Fruit fly (Drosophila melanogaster) whole organism, embryonic: ENCODE results near the gene nSMase.

Experiments
- BEAF-32 ChIP-seq: fragments of 200-800 bp; sonication (Bioruptor generic); optimal IDR thresholded peaks from 3 replicates; lab custom pipeline; 2017; ENCODE audit warnings: missing biosample characterization, missing genetic modification characterization, mild to moderate bottlenecking, moderate library complexity, missing genetic modification reagents
- CG12104 ChIP-seq: fragments of 200-800 bp; sonication (Bioruptor generic); optimal IDR thresholded peaks from 3 replicates; lab custom pipeline; 2016; ENCODE audit warnings: missing biosample characterization, missing genetic modification characterization
- CG12744 ChIP-seq: fragments of 200-800 bp; sonication (Bioruptor generic); optimal IDR thresholded peaks from 2 replicates; lab custom pipeline; 2016; ENCODE audit warnings: missing biosample characterization, missing genetic modification characterization
- CG13287 ChIP-seq: fragments of 200-800 bp; sonication (Bioruptor generic); IDR thresholded peaks from 2 replicates; pipeline ENCODE4 v1.3.6; 2022; ENCODE audit warnings: missing biosample characterization, missing genetic modification characterization; ENCODE audit not compliant: partially characterized antibody
- CG13296 ChIP-seq: fragments of 200-800 bp; sonication (Bioruptor generic); optimal IDR thresholded peaks from 3 replicates; lab custom pipeline; 2018; ENCODE audit warnings: missing biosample characterization, mild to moderate bottlenecking, missing genetic modification characterization
- CG14965 ChIP-seq: fragments of 200-800 bp; sonication (Bioruptor generic); optimal IDR thresholded peaks from 2 replicates; lab custom pipeline; 2016; ENCODE audit warnings: missing biosample characterization, missing genetic modification characterization, borderline replicate concordance
- CG16813 ChIP-seq: fragments of 200-800 bp; sonication (Bioruptor generic); IDR thresholded peaks from 3 replicates; pipeline ENCODE4 v1.3.6; 2022; ENCODE audit warnings: missing biosample characterization, missing genetic modification characterization; ENCODE audit not compliant: partially characterized antibody
- CG17359 ChIP-seq: fragments of 200-800 bp; sonication (Bioruptor generic); optimal IDR thresholded peaks from 3 replicates; lab custom pipeline; 2018; ENCODE audit warnings: missing biosample characterization, mild to moderate bottlenecking, missing genetic modification characterization, moderate library complexity
- CG18262 ChIP-seq: fragments of 200-800 bp; optimal IDR thresholded peaks from 3 replicates; lab custom pipeline; 2019; ENCODE audit warnings: missing biosample characterization, mild to moderate bottlenecking, missing genetic modification characterization, moderate library complexity
- CG2116 ChIP-seq: fragments of 200-800 bp; sonication (Bioruptor generic); optimal IDR thresholded peaks from 3 replicates; lab custom pipeline; 2018; ENCODE audit warnings: missing biosample characterization, mild to moderate bottlenecking, missing genetic modification characterization
- CG2129 ChIP-seq: fragments of 200-800 bp; sonication (Bioruptor generic); IDR thresholded peaks from 2 replicates; pipeline ENCODE4 v1.3.6; 2022; ENCODE audit warnings: missing biosample characterization, missing genetic modification characterization; ENCODE audit not compliant: partially characterized antibody
- CG33213 ChIP-seq: fragments of 200-800 bp; sonication (Bioruptor generic); optimal IDR thresholded peaks from 3 replicates; lab custom pipeline; 2016; ENCODE audit warnings: missing biosample characterization, missing genetic modification characterization
- CG34422 ChIP-seq: fragments of 200-800 bp; sonication (Bioruptor generic); IDR thresholded peaks from 3 replicates; pipeline ENCODE4 v1.3.6; 2022; ENCODE audit warnings: missing biosample characterization, missing genetic modification characterization
- CG3726 ChIP-seq: fragments of 200-800 bp; sonication (Bioruptor generic); IDR thresholded peaks from 3 replicates; pipeline ENCODE4, ENCODE4 v1.3.6; 2022; ENCODE audit warnings: missing biosample characterization, missing genetic modification characterization
- CG4617 ChIP-seq: fragments of 200-800 bp; sonication (Bioruptor generic); optimal IDR thresholded peaks from 3 replicates; lab custom pipeline; 2016; ENCODE audit warnings: missing biosample characterization, missing genetic modification characterization, borderline replicate concordance
- CG8290 ChIP-seq, 3 experiments: fragments of 200-800 bp; sonication (Bioruptor generic); optimal IDR thresholded peaks; 2 replicates each; lab custom pipeline; 2016 to 2019; ENCODE audit warnings: missing biosample characterization in 3 of 3, missing genetic modification characterization in 3 of 3, mild to moderate bottlenecking in 2 of 3, moderate library complexity in 1 of 3
- CG8924 ChIP-seq: fragments of 200-800 bp; optimal IDR thresholded peaks from 3 replicates; lab custom pipeline; 2019; ENCODE audit warnings: missing biosample characterization, mild to moderate bottlenecking, missing genetic modification characterization, moderate library complexity
- CG9727 ChIP-seq: fragments of 200-800 bp; sonication (Bioruptor generic); optimal IDR thresholded peaks from 3 replicates; lab custom pipeline; 2017; ENCODE audit warnings: missing biosample characterization, mild to moderate bottlenecking, missing genetic modification characterization
- CG9932 ChIP-seq: fragments of 200-800 bp; sonication (Bioruptor generic); IDR thresholded peaks from 2 replicates; pipeline ENCODE4 v1.3.6; 2022; ENCODE audit warnings: missing biosample characterization, missing genetic modification characterization
- Dp ChIP-seq: fragments of 200-800 bp; sonication (Bioruptor generic); optimal IDR thresholded peaks from 2 replicates; lab custom pipeline; 2018; ENCODE audit warnings: missing biosample characterization, mild to moderate bottlenecking, missing genetic modification characterization, moderate library complexity
- Dref ChIP-seq: fragments of 200-800 bp; sonication (Bioruptor generic); IDR thresholded peaks from 2 replicates; pipeline ENCODE4 v1.3.6; 2022; ENCODE audit warnings: missing biosample characterization, missing genetic modification characterization
- HLH4C ChIP-seq: fragments of 200-800 bp; sonication (Bioruptor generic); IDR thresholded peaks from 3 replicates; pipeline ENCODE4 v1.3.6; 2022; ENCODE audit warnings: missing biosample characterization, missing genetic modification characterization; ENCODE audit not compliant: partially characterized antibody
- NFAT ChIP-seq: fragments of 200-800 bp; sonication (Bioruptor generic); IDR thresholded peaks from 2 replicates; pipeline ENCODE4 v1.3.6; 2022; ENCODE audit warnings: missing biosample characterization, missing genetic modification characterization
- Nf-YA ChIP-seq: fragments of 200-800 bp; sonication (Bioruptor generic); IDR thresholded peaks from 2 replicates; pipeline ENCODE4 v1.3.6; 2022; ENCODE audit warnings: missing biosample characterization, missing genetic modification characterization
- PHDP ChIP-seq: fragments of 200-800 bp; sonication (Bioruptor generic); optimal IDR thresholded peaks from 3 replicates; lab custom pipeline; 2018; ENCODE audit warnings: missing biosample characterization, mild to moderate bottlenecking, missing genetic modification characterization, moderate library complexity
- amos ChIP-seq: fragments of 200-800 bp; sonication (Bioruptor generic); IDR thresholded peaks from 2 replicates; pipeline ENCODE4 v1.3.6; 2022; ENCODE audit warnings: missing biosample characterization, missing genetic modification characterization; ENCODE audit not compliant: partially characterized antibody
- bbx ChIP-seq: fragments of 200-800 bp; sonication (Bioruptor generic); IDR thresholded peaks from 2 replicates; pipeline ENCODE4 v1.3.6; 2022; ENCODE audit warnings: missing biosample characterization, missing genetic modification characterization; ENCODE audit not compliant: partially characterized antibody
- btn ChIP-seq: fragments of 200-800 bp; sonication (Bioruptor generic); optimal IDR thresholded peaks from 2 replicates; lab custom pipeline; 2016; ENCODE audit warnings: missing biosample characterization, missing genetic modification characterization
- chif ChIP-seq, 2 experiments: fragments of 200-800 bp; sonication (Bioruptor generic); optimal IDR thresholded peaks; 3 replicates each; lab custom pipeline; 2016; ENCODE audit warnings: missing biosample characterization in 2 of 2, missing genetic modification characterization in 2 of 2
- ci ChIP-seq: fragments of 200-800 bp; sonication (Bioruptor generic); IDR thresholded peaks from 3 replicates; pipeline ENCODE4 v1.3.6; 2022; ENCODE audit warnings: missing biosample characterization, missing genetic modification characterization
- crol ChIP-seq: fragments of 200-800 bp; sonication (Bioruptor generic); IDR thresholded peaks from 2 replicates; pipeline ENCODE4 v1.3.6; 2022; ENCODE audit warnings: missing biosample characterization, missing genetic modification characterization
- disco-r ChIP-seq: fragments of 200-800 bp; sonication (Bioruptor generic); optimal IDR thresholded peaks from 2 replicates; lab custom pipeline; 2016; ENCODE audit warnings: missing biosample characterization, missing genetic modification characterization
- dm ChIP-seq: fragments of 200-800 bp; sonication (Bioruptor generic); optimal IDR thresholded peaks from 3 replicates; lab custom pipeline; 2016; ENCODE audit warnings: missing biosample characterization, missing genetic modification characterization
- hkb ChIP-seq, 2 experiments: fragments of 200-800 bp in 1 of 2; fragments of >200 bp in 1 of 2; sonication (Bioruptor generic) in 1 of 2; IDR thresholded peaks in 1 of 2; optimal IDR thresholded peaks in 1 of 2; 2 replicates each; pipeline versions ENCODE4 v1.3.6 to Lab custom; 2017 to 2022; ENCODE audit warnings: missing biosample characterization in 1 of 2, missing genetic modification characterization in 1 of 2
- insv ChIP-seq, 2 experiments: fragments of 200-800 bp; sonication (Bioruptor generic); optimal IDR thresholded peaks; 3 replicates each; lab custom pipeline; 2016 to 2018; ENCODE audit warnings: missing biosample characterization in 2 of 2, missing genetic modification characterization in 2 of 2
- kay ChIP-seq: fragments of 200-800 bp; sonication (Bioruptor generic); optimal IDR thresholded peaks from 2 replicates; lab custom pipeline; 2016; ENCODE audit warnings: missing biosample characterization, missing genetic modification characterization
- nmo ChIP-seq: fragments of 200-800 bp; sonication (Bioruptor generic); optimal IDR thresholded peaks from 2 replicates; lab custom pipeline; 2018; ENCODE audit warnings: missing biosample characterization, mild to moderate bottlenecking, missing genetic modification characterization, moderate library complexity
- onecut ChIP-seq: fragments of 200-800 bp; sonication (Bioruptor generic); IDR thresholded peaks from 2 replicates; pipeline ENCODE4 v1.3.6; 2022; ENCODE audit warnings: missing biosample characterization, missing genetic modification characterization
- p53 ChIP-seq: fragments of 200-800 bp; sonication (Bioruptor generic); optimal IDR thresholded peaks from 2 replicates; lab custom pipeline; 2016; ENCODE audit warnings: missing biosample characterization, missing genetic modification characterization
- pfk ChIP-seq: fragments of 200-800 bp; sonication (Bioruptor generic); optimal IDR thresholded peaks from 2 replicates; lab custom pipeline; 2018; ENCODE audit warnings: missing biosample characterization, mild to moderate bottlenecking, missing genetic modification characterization, moderate library complexity
- phol ChIP-seq: fragments of 200-800 bp; sonication (Bioruptor generic); optimal IDR thresholded peaks from 3 replicates; lab custom pipeline; 2018; ENCODE audit warnings: missing biosample characterization, mild to moderate bottlenecking, missing genetic modification characterization, moderate library complexity
- pita ChIP-seq: fragments of 200-800 bp; sonication (Bioruptor generic); optimal IDR thresholded peaks from 2 replicates; lab custom pipeline; 2017; ENCODE audit warnings: missing biosample characterization, mild to moderate bottlenecking, missing genetic modification characterization
- pzg ChIP-seq: fragments of 200-800 bp; sonication (Bioruptor generic); optimal IDR thresholded peaks from 3 replicates; lab custom pipeline; 2018; ENCODE audit warnings: missing biosample characterization, mild to moderate bottlenecking, missing genetic modification characterization, moderate library complexity
- salm ChIP-seq: fragments of 200-800 bp; sonication (Bioruptor generic); optimal IDR thresholded peaks from 2 replicates; lab custom pipeline; 2018; ENCODE audit warnings: missing biosample characterization, mild to moderate bottlenecking, missing genetic modification characterization
- sens ChIP-seq: fragments of 200-800 bp; sonication (Bioruptor generic); peaks from one replicate; lab custom pipeline; 2016; ENCODE audit warnings: missing biosample characterization, missing genetic modification characterization
- trem ChIP-seq: fragments of 200-800 bp; optimal IDR thresholded peaks from 3 replicates; lab custom pipeline; 2019; ENCODE audit warnings: missing biosample characterization, mild to moderate bottlenecking, missing genetic modification characterization, moderate library complexity

nSMase gene

dm6 chr3L:3224740-3225719 lies 6.1 kb downstream of the nSMase start, which contains the start of gene Larp4B (continued):
- TF ChIP-seq CG12744 (GFP tag; lab: Kevin White, UChicago) (no peak), pfk (GFP tag; lab: Kevin White, UChicago) (peak; percentile 91), CG33213 (GFP tag; lab: Kevin White, UChicago) (peak; percentile 80), trem (peak; percentile 75), nmo (GFP tag; lab: Kevin White, UChicago) (peak; percentile 25), amos (peak; percentile 52), Nf-YA (no peak), CG18262 (no peak), phol (tag; lab: Kevin White, UChicago) (peak; percentile 54), insv (GFP tag; optimal IDR thresholded peaks at IDR 0.05; lab: Kevin White, UChicago) (peak in 1 of 2 experiments; percentile 41), salm (tag; lab: Kevin White, UChicago) (peak; percentile 8), HLH4C (GFP tag; lab: Robert Waterston, UW) (peak; percentile 55; the same call in 2 of the 3 replicates), CG17359 (tag; lab: Kevin White, UChicago) (no peak), CG8290 (GFP tag; optimal IDR thresholded peaks at IDR 0.05; lab: Kevin White, UChicago) (peak; percentile 4), CG8290 (tag; optimal IDR thresholded peaks at IDR 0.05; lab: Kevin White, UChicago) (no peak), p53 (GFP tag; lab: Kevin White, UChicago) (peak; percentile 51), CG12104 (GFP tag; lab: Kevin White, UChicago) (no peak), CG2129 (GFP tag; lab: Robert Waterston, UW) (peak; percentile 53), CG8924 (tag; lab: Kevin White, UChicago) (peak; percentile 20), btn (GFP tag; lab: Kevin White, UChicago) (no peak), BEAF-32 (GFP tag; lab: Kevin White, UChicago) (peak; percentile 83), CG2116 (GFP tag; lab: Kevin White, UChicago) (peak; percentile 98), CG3726 (GFP tag; lab: Robert Waterston, UW) (no peak), sens (GFP tag; lab: Kevin White, UChicago) (peak; percentile 80), CG9727 (peak; percentile 19), pita (GFP tag; lab: Kevin White, UChicago) (peak; percentile 86), CG13287 (GFP tag; lab: Robert Waterston, UW) (peak; percentile 72), CG9932 (GFP tag; lab: Robert Waterston, UW) (peak; percentile 50), dm (GFP tag; lab: Kevin White, UChicago) (peak; percentile 80), Dp (GFP tag; lab: Kevin White, UChicago) (peak; percentile 71), PHDP (tag; lab: Kevin White, UChicago) (peak; percentile 2), disco-r (GFP tag; lab: Kevin White, UChicago) (peak; percentile 55), CG14965 (no peak), CG13296 (no peak), CG34422 (GFP tag; lab: Robert Waterston, UW) (peak; percentile 56; the same call in 2 of the 3 replicates), CG4617 (peak; percentile 89), CG16813 (peak; percentile 72), pzg (GFP tag; lab: Kevin White, UChicago) (peak; percentile 89), ci (GFP tag; lab: Robert Waterston, UW) (0 out of 3 replicates have a peak, but pooled peaks have one; percentile 6), kay (GFP tag; lab: Kevin White, UChicago) (no peak), chif (GFP tag; optimal IDR thresholded peaks at IDR 0.05; lab: Kevin White, UChicago) (no peak), crol (GFP tag; lab: Robert Waterston, UW) (peak; percentile 86), NFAT (no peak), onecut (GFP tag; lab: Robert Waterston, UW) (no peak), hkb (optimal IDR thresholded peaks at IDR 0.05; lab: Kevin White, UChicago) (peak; percentile 42), hkb (GFP tag; IDR thresholded peaks at IDR 0.05; lab: Robert Waterston, UW) (no peak), bbx (peak; percentile 57), Dref (peak; percentile 59)
